Fruit fly (Drosophila melanogaster) whole organism, embryonic: ENCODE measurements around the gene CG6094.

ENCODE experiments used
- BtbVII ChIP-seq: fragments of 200-800 bp; sonication (Bioruptor generic); optimal IDR thresholded peaks from 3 replicates; lab custom pipeline; 2017; ENCODE audit warnings: missing biosample characterization, mild to moderate bottlenecking, missing genetic modification characterization
- C15 ChIP-seq: fragments of 200-800 bp; sonication (Bioruptor generic); IDR thresholded peaks from 3 replicates; pipeline ENCODE4 v1.3.6; 2022; ENCODE audit warnings: missing biosample characterization, missing genetic modification characterization
- CG10209 ChIP-seq: fragments of 200-800 bp; sonication (Bioruptor generic); optimal IDR thresholded peaks from 3 replicates; lab custom pipeline; 2017; ENCODE audit warnings: missing biosample characterization, mild to moderate bottlenecking, missing genetic modification characterization, missing genetic modification reagents
- CG11398 ChIP-seq: fragments of 200-800 bp; sonication (Bioruptor generic); optimal IDR thresholded peaks from 2 replicates; lab custom pipeline; 2016; ENCODE audit warnings: missing biosample characterization, missing genetic modification characterization
- CG12155 ChIP-seq: fragments of 200-800 bp; sonication (Bioruptor generic); optimal IDR thresholded peaks from 3 replicates; lab custom pipeline; 2016; ENCODE audit warnings: missing biosample characterization, missing genetic modification characterization
- CG12391 ChIP-seq: fragments of 200-800 bp; sonication (Bioruptor generic); optimal IDR thresholded peaks from 3 replicates; lab custom pipeline; 2018; ENCODE audit warnings: missing biosample characterization, mild to moderate bottlenecking, missing genetic modification characterization, moderate library complexity
- CG12769 ChIP-seq: fragments of 200-800 bp; sonication (Bioruptor generic); optimal IDR thresholded peaks from 2 replicates; lab custom pipeline; 2019; ENCODE audit warnings: missing biosample characterization, mild to moderate bottlenecking, missing genetic modification characterization, moderate library complexity
- CG13123 ChIP-seq: fragments of 200-800 bp; sonication (Bioruptor generic); optimal IDR thresholded peaks from 2 replicates; lab custom pipeline; 2016; ENCODE audit warnings: missing biosample characterization, missing genetic modification characterization
- CG13287 ChIP-seq: fragments of 200-800 bp; sonication (Bioruptor generic); IDR thresholded peaks from 2 replicates; pipeline ENCODE4 v1.3.6; 2022; ENCODE audit warnings: missing biosample characterization, missing genetic modification characterization; ENCODE audit not compliant: partially characterized antibody
- CG14014 ChIP-seq: fragments of 200-800 bp; sonication (Bioruptor generic); IDR thresholded peaks from 2 replicates; pipeline ENCODE4 v1.3.6; 2022; ENCODE audit warnings: missing biosample characterization, missing genetic modification characterization
- CG17186 ChIP-seq: fragments of 200-800 bp; sonication (Bioruptor generic); optimal IDR thresholded peaks from 3 replicates; lab custom pipeline; 2017; ENCODE audit warnings: missing biosample characterization, missing genetic modification reagents, missing genetic modification characterization
- CG2199 ChIP-seq: fragments of 200-800 bp; sonication (Bioruptor generic); IDR thresholded peaks from 3 replicates; pipeline ENCODE4 v1.3.6; 2022; ENCODE audit warnings: missing biosample characterization, missing genetic modification characterization
- CG30403 ChIP-seq: fragments of 200-800 bp; sonication (Bioruptor generic); optimal IDR thresholded peaks from 3 replicates; lab custom pipeline; 2016; ENCODE audit warnings: missing biosample characterization, missing genetic modification characterization
- CG31224 ChIP-seq: fragments of 200-800 bp; sonication (Bioruptor generic); IDR thresholded peaks from 2 replicates; pipeline ENCODE4 v1.3.6; 2022; ENCODE audit warnings: missing biosample characterization, missing genetic modification characterization
- CG3995 ChIP-seq: fragments of 200-800 bp; sonication (Bioruptor generic); optimal IDR thresholded peaks from 3 replicates; lab custom pipeline; 2016; ENCODE audit warnings: missing biosample characterization, missing genetic modification characterization
- CG4360 ChIP-seq: fragments of 200-800 bp; sonication (Bioruptor generic); IDR thresholded peaks from 2 replicates; pipeline ENCODE4 v1.3.6; 2022; ENCODE audit warnings: missing biosample characterization, missing genetic modification characterization
- CG6765 ChIP-seq: fragments of 200-800 bp; sonication (Bioruptor generic); optimal IDR thresholded peaks from 3 replicates; lab custom pipeline; 2017; ENCODE audit warnings: missing biosample characterization, mild to moderate bottlenecking, missing genetic modification characterization
- CG7839 ChIP-seq: fragments of 200-800 bp; sonication (Bioruptor generic); optimal IDR thresholded peaks from 3 replicates; lab custom pipeline; 2018; ENCODE audit warnings: missing biosample characterization, mild to moderate bottlenecking, missing genetic modification characterization, moderate library complexity
- CG7987 ChIP-seq: fragments of 200-800 bp; sonication (Bioruptor generic); optimal IDR thresholded peaks from 2 replicates; lab custom pipeline; 2018; ENCODE audit warnings: missing biosample characterization, mild to moderate bottlenecking, missing genetic modification characterization, moderate library complexity
- CG9932 ChIP-seq: fragments of 200-800 bp; sonication (Bioruptor generic); IDR thresholded peaks from 2 replicates; pipeline ENCODE4 v1.3.6; 2022; ENCODE audit warnings: missing biosample characterization, missing genetic modification characterization
- CTCF ChIP-seq: fragments of 200-800 bp; sonication (Bioruptor generic); optimal IDR thresholded peaks from 2 replicates; lab custom pipeline; 2017; ENCODE audit warnings: missing biosample characterization, mild to moderate bottlenecking, missing genetic modification characterization, moderate library complexity
- Dfd ChIP-seq, 2 experiments: fragments of >200 bp; optimal IDR thresholded peaks; 2 replicates each; lab custom pipeline; 2017; ENCODE audit warnings: missing biosample characterization in 2 of 2, missing genetic modification characterization in 2 of 2
- Max ChIP-seq: fragments of 200-800 bp; sonication (Bioruptor generic); optimal IDR thresholded peaks from 2 replicates; lab custom pipeline; 2016; ENCODE audit warnings: missing biosample characterization, mild to moderate bottlenecking, missing genetic modification characterization
- Neu2 ChIP-seq: fragments of 200-800 bp; sonication (Bioruptor generic); optimal IDR thresholded peaks from 3 replicates; lab custom pipeline; 2016; ENCODE audit warnings: missing biosample characterization, missing genetic modification characterization, borderline replicate concordance
- Nf-YA ChIP-seq: fragments of 200-800 bp; sonication (Bioruptor generic); IDR thresholded peaks from 2 replicates; pipeline ENCODE4 v1.3.6; 2022; ENCODE audit warnings: missing biosample characterization, missing genetic modification characterization
- Optix ChIP-seq: fragments of 200-800 bp; sonication (Bioruptor generic); IDR thresholded peaks from 3 replicates; pipeline ENCODE4 v1.3.6; 2022; ENCODE audit warnings: missing biosample characterization, missing genetic modification characterization
- abd-A ChIP-seq: fragments of 200-800 bp; sonication (Bioruptor generic); optimal IDR thresholded peaks from 3 replicates; lab custom pipeline; 2019; ENCODE audit warnings: missing biosample characterization, mild to moderate bottlenecking, missing genetic modification characterization, moderate library complexity
- cato ChIP-seq: fragments of 200-800 bp; sonication (Bioruptor generic); optimal IDR thresholded peaks from 2 replicates; lab custom pipeline; 2016; ENCODE audit warnings: missing biosample characterization, missing genetic modification characterization, borderline replicate concordance
- chinmo ChIP-seq: fragments of 200-800 bp; sonication (Bioruptor generic); IDR thresholded peaks from 4 replicates; pipeline ENCODE4 v1.3.6; 2022; ENCODE audit warnings: missing biosample characterization, missing genetic modification characterization; ENCODE audit not compliant: partially characterized antibody
- cwo ChIP-seq: fragments of 200-800 bp; sonication (Bioruptor generic); optimal IDR thresholded peaks from 3 replicates; lab custom pipeline; 2017; ENCODE audit warnings: missing biosample characterization, missing genetic modification characterization, mild to moderate bottlenecking, moderate library complexity, missing genetic modification reagents
- esg ChIP-seq: fragments of 200-800 bp; sonication (Bioruptor generic); conservative IDR thresholded peaks from 2 replicates; pipeline ENCODE4 v1.3.6; 2022; ENCODE audit warnings: missing biosample characterization, missing genetic modification characterization
- exex ChIP-seq: fragments of 200-800 bp; sonication (Bioruptor generic); optimal IDR thresholded peaks from 4 replicates; lab custom pipeline; 2018; ENCODE audit warnings: missing biosample characterization, mild to moderate bottlenecking, missing genetic modification characterization, moderate library complexity
- fd102C ChIP-seq: fragments of 200-800 bp; sonication (Bioruptor generic); optimal IDR thresholded peaks from 2 replicates; lab custom pipeline; 2018; ENCODE audit warnings: missing biosample characterization, mild to moderate bottlenecking, missing genetic modification characterization, moderate library complexity
- grau ChIP-seq: fragments of 200-800 bp; optimal IDR thresholded peaks from 3 replicates; lab custom pipeline; 2019; ENCODE audit warnings: missing biosample characterization, mild to moderate bottlenecking, missing genetic modification characterization, moderate library complexity
- her ChIP-seq: fragments of 200-800 bp; sonication (Bioruptor generic); optimal IDR thresholded peaks from 2 replicates; lab custom pipeline; 2016; ENCODE audit warnings: missing biosample characterization, missing genetic modification characterization
- ind ChIP-seq: fragments of 200-800 bp; sonication (Bioruptor generic); optimal IDR thresholded peaks from 3 replicates; lab custom pipeline; 2016; ENCODE audit warnings: missing biosample characterization, missing genetic modification characterization
- kah ChIP-seq: fragments of 200-800 bp; sonication (Bioruptor generic); optimal IDR thresholded peaks from 2 replicates; lab custom pipeline; 2018; ENCODE audit warnings: missing biosample characterization, mild to moderate bottlenecking, missing genetic modification characterization
- kay ChIP-seq: fragments of 200-800 bp; sonication (Bioruptor generic); optimal IDR thresholded peaks from 2 replicates; lab custom pipeline; 2016; ENCODE audit warnings: missing biosample characterization, missing genetic modification characterization
- pan ChIP-seq, 4 experiments: fragments of >200 bp in 3 of 4; fragments of 200-800 bp in 1 of 4; sonication (Bioruptor generic) in 1 of 4; optimal IDR thresholded peaks in 3 of 4; IDR thresholded peaks in 1 of 4; 2 replicates each; pipeline versions ENCODE4 v1.3.6 to Lab custom; 2017 to 2022; ENCODE audit warnings: missing biosample characterization in 2 of 4, missing genetic modification characterization in 2 of 4, mixed read lengths in 1 of 4
- prd ChIP-seq, 3 experiments: fragments of >200 bp in 2 of 3; fragments of 200-800 bp in 1 of 3; sonication (Bioruptor generic) in 1 of 3; optimal IDR thresholded peaks in 2 of 3; IDR thresholded peaks in 1 of 3; 2 replicates in 2 of 3; 3 replicates in 1 of 3; pipeline versions ENCODE4 v1.3.6 to Lab custom; 2017 to 2022; ENCODE audit warnings: missing biosample characterization in 1 of 3, missing genetic modification characterization in 1 of 3
- schlank ChIP-seq: fragments of 200-800 bp; sonication (Bioruptor generic); optimal IDR thresholded peaks from 2 replicates; lab custom pipeline; 2018; ENCODE audit warnings: missing biosample characterization, mild to moderate bottlenecking, missing genetic modification characterization
- sens ChIP-seq: fragments of 200-800 bp; sonication (Bioruptor generic); peaks from one replicate; lab custom pipeline; 2016; ENCODE audit warnings: missing biosample characterization, missing genetic modification characterization
- slou ChIP-seq: fragments of 200-800 bp; sonication (Bioruptor generic); optimal IDR thresholded peaks from 3 replicates; lab custom pipeline; 2016; ENCODE audit warnings: missing biosample characterization, missing genetic modification characterization
- slp2 ChIP-seq: fragments of 200-800 bp; sonication (Bioruptor generic); optimal IDR thresholded peaks from 2 replicates; lab custom pipeline; 2016; ENCODE audit warnings: missing biosample characterization, missing genetic modification characterization
- tin ChIP-seq: fragments of 200-800 bp; sonication (Bioruptor generic); optimal IDR thresholded peaks from 3 replicates; lab custom pipeline; 2016; ENCODE audit warnings: missing biosample characterization, missing genetic modification characterization
- tio ChIP-seq: fragments of 200-800 bp; sonication (Bioruptor generic); optimal IDR thresholded peaks from 2 replicates; lab custom pipeline; 2017; ENCODE audit warnings: missing biosample characterization, missing genetic modification characterization, inconsistent platforms
- trem ChIP-seq: fragments of 200-800 bp; optimal IDR thresholded peaks from 3 replicates; lab custom pipeline; 2019; ENCODE audit warnings: missing biosample characterization, mild to moderate bottlenecking, missing genetic modification characterization, moderate library complexity
- zfh1 ChIP-seq: fragments of 200-800 bp; sonication (Bioruptor generic); IDR thresholded peaks from 3 replicates; pipeline ENCODE4 v1.3.6; 2022; ENCODE audit warnings: missing biosample characterization, missing genetic modification characterization
- zfh2 ChIP-seq: fragments of 200-800 bp; sonication (Bioruptor generic); optimal IDR thresholded peaks from 2 replicates; lab custom pipeline; 2016; ENCODE audit warnings: missing biosample characterization, missing genetic modification characterization

The CG6094 gene

DNA sequence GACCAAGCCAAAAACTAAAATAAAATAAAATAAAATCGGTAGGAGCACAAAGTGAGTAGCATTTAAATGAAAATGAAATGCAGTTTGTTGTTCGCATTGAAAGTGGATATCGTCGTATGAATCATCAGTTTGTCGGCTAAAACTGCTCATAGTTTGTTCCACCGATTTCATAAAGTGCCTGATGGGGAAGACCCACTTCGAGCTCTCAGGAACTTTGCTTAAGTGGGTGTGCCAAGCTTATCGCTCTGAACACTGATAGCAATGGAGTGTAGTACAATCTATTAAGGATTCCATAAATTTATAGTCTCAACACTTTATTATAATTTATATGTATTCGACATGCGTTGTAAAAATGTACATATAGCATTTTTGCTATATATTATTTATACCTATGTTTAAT is 4.0 kb upstream of the CG6094 start:
- TF ChIP-seq Nf-YA (0 out of 2 replicates have a peak, but pooled peaks have one; percentile 10), slp2 (no peak), CG9932 (GFP tag; lab: Robert Waterston, UW) (no peak), CTCF (GFP tag; lab: Kevin White, UChicago) (no peak), CG2199 (peak; percentile 50; the same call in 1 of the 3 replicates), kay (GFP tag; lab: Kevin White, UChicago) (no peak), exex (peak; percentile 21)

DNA sequence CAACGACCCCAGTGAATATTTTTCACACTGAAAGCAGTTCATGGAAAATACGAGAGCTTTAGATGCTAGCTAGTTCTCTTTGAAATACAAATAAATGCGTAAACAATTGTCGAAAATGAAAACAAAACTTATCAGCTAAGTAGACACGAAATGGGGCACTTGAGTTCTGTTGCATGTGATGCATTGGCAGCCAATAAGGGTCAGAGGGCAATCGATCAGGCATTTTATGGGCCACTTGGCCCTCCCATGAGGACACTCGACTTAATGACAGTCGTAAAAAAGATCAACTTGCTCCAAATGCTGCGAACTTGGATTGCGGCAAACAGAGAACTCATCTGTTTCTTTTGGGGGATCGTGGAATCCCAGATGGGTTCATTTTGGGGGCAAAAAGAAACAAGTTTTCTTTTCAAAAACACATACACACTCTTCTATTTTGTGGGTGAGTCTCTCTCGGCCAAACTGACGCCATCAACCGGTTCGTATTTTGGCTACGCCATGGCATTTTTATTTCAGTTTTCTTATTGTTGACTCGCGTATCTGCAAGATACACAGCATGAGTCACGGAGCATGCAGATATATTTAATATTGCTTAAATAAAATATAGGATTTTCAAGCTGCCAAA is 3.4 kb upstream of the CG6094 start:
- TF ChIP-seq her (GFP tag; lab: Kevin White, UChicago) (no peak), chinmo (GFP tag; lab: Robert Waterston, UW) (peak; percentile 69; the same call in 1 of the 4 replicates), cwo (no peak), Dfd (GFP tag; optimal IDR thresholded peaks at IDR 0.05; lab: Kevin White, UChicago) (no peak), CG14014 (GFP tag; lab: Robert Waterston, UW) (0 out of 2 replicates have a peak, but pooled peaks have one; percentile 23), zfh1 (no peak), Neu2 (GFP tag; lab: Kevin White, UChicago) (no peak), abd-A (peak; percentile 37), sens (GFP tag; lab: Kevin White, UChicago) (no peak), CG6765 (GFP tag; lab: Kevin White, UChicago) (no peak), tin (GFP tag; lab: Kevin White, UChicago) (no peak), CG12155 (no peak), CG10209 (GFP tag; lab: Kevin White, UChicago) (no peak), CG11398 (GFP tag; lab: Kevin White, UChicago) (no peak), CG13287 (GFP tag; lab: Robert Waterston, UW) (peak; percentile 15; the same call in 1 of the 2 replicates), CG4360 (GFP tag; lab: Robert Waterston, UW) (no peak), CG12391 (no peak), CG31224 (0 out of 2 replicates have a peak, but pooled peaks have one; percentile 46), fd102C (GFP tag; lab: Kevin White, UChicago) (no peak), tio (no peak), CG17186 (GFP tag; lab: Kevin White, UChicago) (no peak), ind (GFP tag; lab: Kevin White, UChicago) (no peak), C15 (GFP tag; lab: Robert Waterston, UW) (no peak), prd (optimal IDR thresholded peaks at IDR 0.05; lab: Kevin White, UChicago) (no peak), prd (GFP tag; IDR thresholded peaks at IDR 0.05; lab: Robert Waterston, UW) (no peak), Max (GFP tag; lab: Kevin White, UChicago) (no peak), pan (optimal IDR thresholded peaks at IDR 0.05; lab: Kevin White, UChicago) (no peak), pan (GFP tag; optimal IDR thresholded peaks at IDR 0.05 in 1 of 2, IDR thresholded peaks at IDR 0.05 in 1 of 2) (no peak), cato (GFP tag; lab: Kevin White, UChicago) (no peak), BtbVII (GFP tag; lab: Kevin White, UChicago) (peak; percentile 34), schlank (tag; lab: Kevin White, UChicago) (no peak), CG7987 (GFP tag; lab: Kevin White, UChicago) (no peak), CG7839 (no peak), Optix (GFP tag; lab: Robert Waterston, UW) (no peak), CG13123 (GFP tag; lab: Kevin White, UChicago) (no peak), CG30403 (GFP tag; lab: Kevin White, UChicago) (no peak), esg (GFP tag; lab: Robert Waterston, UW) (no peak), trem (tag; lab: Kevin White, UChicago) (no peak), kah (GFP tag; lab: Kevin White, UChicago) (peak; percentile 22), zfh2 (GFP tag; lab: Kevin White, UChicago) (no peak), CG12769 (peak; percentile 28), grau (no peak), CG3995 (GFP tag; lab: Kevin White, UChicago) (no peak), slou (GFP tag; lab: Kevin White, UChicago) (no peak)
